Worm (Caenorhabditis elegans) whole organism, midembryonic: ENCODE results near the gene tat-4.

ENCODE experiments used
- T22C8.4 ChIP-seq: fragments of 200-800 bp; sonication (Bioruptor generic); IDR thresholded peaks from 2 replicates; pipeline ENCODE4 v1.3.6; 2022; ENCODE audit warnings: missing genetic modification characterization, missing compliant biosample characterization
- flt-1 ChIP-seq: fragments of 200-800 bp; sonication (Bioruptor generic); IDR thresholded peaks from 2 replicates; pipeline ENCODE4 v1.3.6; 2022; ENCODE audit warnings: missing genetic modification characterization, missing compliant biosample characterization
- klf-2 ChIP-seq: fragments of 200-800 bp; sonication (Bioruptor generic); conservative IDR thresholded peaks from 2 replicates; pipeline ENCODE4 v1.3.6; 2022; ENCODE audit warnings: missing genetic modification reagents, missing genetic modification characterization, missing compliant biosample characterization
- med-1 ChIP-seq: sonication (generic microtip); optimal IDR thresholded peaks from 2 replicates; lab custom pipeline; 2017; ENCODE audit warnings: missing genetic modification characterization, mild to moderate bottlenecking, missing compliant biosample characterization, antibody characterized with exemption, missing genetic modification reagents; ENCODE audit not compliant: insufficient read depth
- ref-1 ChIP-seq: fragments of 200-800 bp; sonication (Bioruptor generic); conservative IDR thresholded peaks from 2 replicates; pipeline ENCODE4 v1.3.6; 2022; ENCODE audit warnings: missing genetic modification reagents, missing genetic modification characterization, missing compliant biosample characterization

ce11 chrII:6246054-6246453, 2.0 kb upstream of the tat-4 start, which contains the start of gene lelo-1:
- TF ChIP-seq klf-2 (GFP tag; lab: Robert Waterston, UW): no peak
- TF ChIP-seq flt-1 (GFP tag; lab: Robert Waterston, UW): no peak
- TF ChIP-seq ref-1 (GFP tag; lab: Robert Waterston, UW): no peak
- TF ChIP-seq T22C8.4 (GFP tag; lab: Robert Waterston, UW): no peak
- TF ChIP-seq med-1 (GFP tag; lab: Kevin White, UChicago): no peak
